Worm (Caenorhabditis elegans): ENCODE data around the gene Y40B10B.1.

The Y40B10B.1 gene

DNA sequence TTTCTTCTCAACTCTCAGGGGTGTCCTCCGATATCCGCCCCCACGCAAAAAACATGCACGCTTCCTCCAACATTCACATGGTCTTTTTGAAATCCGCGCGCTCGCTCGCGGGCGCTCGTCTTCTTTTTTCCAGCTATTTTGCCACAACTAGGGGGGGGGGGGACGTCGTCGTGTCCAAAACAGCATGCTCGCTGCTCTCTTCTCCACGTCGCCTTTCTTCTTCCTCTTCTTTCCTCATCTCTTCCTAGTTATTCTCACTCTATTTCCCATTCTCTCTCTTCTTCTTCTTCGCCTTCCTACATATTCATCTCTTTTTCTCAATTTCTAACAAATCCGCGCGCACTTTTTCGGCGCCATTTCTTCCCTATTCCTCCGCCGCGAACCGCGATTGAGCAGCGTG lies 17.9 kb downstream of the Y40B10B.1 start:
- TF ChIP-seq set-16 (GFP tag; IDR thresholded peaks at IDR 0.05) (peak; percentile 78), hlh-30 (tag; optimal IDR thresholded peaks at IDR 0.05; ENCODE audit: insufficient read depth) (peak; percentile 11), attf-4 (tag; optimal IDR thresholded peaks at IDR 0.05) (no peak), rbr-2 (tag; optimal IDR thresholded peaks at IDR 0.05) (peak; percentile 72), fkh-10 (GFP tag; optimal IDR thresholded peaks at IDR 0.05) (peak; percentile 86), unc-62 (GFP tag; optimal IDR thresholded peaks at IDR 0.05 in 1 of 2) (peak in 1 of 2 experiments; percentile 11), unc-62 (tag; optimal IDR thresholded peaks at IDR 0.05) (no peak), F37D6.2 (tag; optimal IDR thresholded peaks at IDR 0.05) (peak; percentile 50), mdl-1 (tag; optimal IDR thresholded peaks at IDR 0.05) (peak in 1 of 2 experiments; percentile 72), php-3 (GFP tag; IDR thresholded peaks at IDR 0.05) (no peak), lsy-2 (tag; optimal IDR thresholded peaks at IDR 0.05) (peak in 1 of 2 experiments; percentile 38), snpc-4 (tag; optimal IDR thresholded peaks at IDR 0.05) (no peak), aha-1 (tag) (peak; percentile 46), ctbp-1 (GFP tag; IDR thresholded peaks at IDR 0.05) (peak; percentile 78), hmg-1.1 (GFP tag; IDR thresholded peaks at IDR 0.05) (peak; percentile 52), daf-19 (GFP tag; conservative IDR thresholded peaks at IDR 0.05) (no peak), mep-1 (tag; optimal IDR thresholded peaks at IDR 0.05) (peak; percentile 34), Y105C5A.15 (GFP tag; IDR thresholded peaks at IDR 0.05) (no peak)

DNA sequence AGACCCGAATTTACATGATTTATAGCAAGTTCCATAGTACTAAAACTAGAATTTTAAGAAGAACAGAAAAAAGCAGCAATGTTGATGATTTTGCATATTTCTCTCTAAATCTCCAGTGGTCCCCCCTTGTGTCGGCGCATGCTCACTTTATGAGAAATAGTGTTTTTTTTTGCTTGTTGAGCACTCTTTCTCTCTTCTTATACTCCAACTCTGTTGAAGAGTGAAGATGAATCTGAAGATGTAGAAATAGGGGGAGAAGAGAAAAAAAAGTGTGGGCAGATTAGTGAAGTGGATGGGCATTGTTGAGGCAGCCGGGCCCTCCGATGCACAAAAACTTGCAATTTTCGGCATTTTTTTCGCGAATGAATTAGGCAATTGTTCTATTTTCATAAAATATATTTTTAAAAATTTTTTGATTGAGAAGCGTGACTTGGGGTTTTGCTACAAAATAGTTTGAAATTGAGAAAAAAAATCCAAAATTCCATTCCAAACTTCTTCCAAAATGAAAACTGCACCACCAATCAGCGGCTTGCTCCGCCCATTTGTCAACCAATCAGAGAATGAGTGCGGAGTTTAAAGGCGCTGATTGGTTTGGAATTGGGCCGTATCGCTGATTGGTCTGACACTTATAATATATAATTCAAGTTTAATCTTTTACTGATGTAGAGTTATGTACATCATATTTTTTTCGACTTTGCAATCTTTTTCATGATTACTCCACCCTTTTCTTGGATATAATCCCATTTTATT lies 20.7 kb downstream of the Y40B10B.1 start:
- TF ChIP-seq hlh-11 (tag; optimal IDR thresholded peaks at IDR 0.05) (no peak), aha-1 (tag) (peak; percentile 81), fkh-10 (GFP tag; optimal IDR thresholded peaks at IDR 0.05) (peak; percentile 63), F37D6.2 (tag; optimal IDR thresholded peaks at IDR 0.05) (no peak)

DNA sequence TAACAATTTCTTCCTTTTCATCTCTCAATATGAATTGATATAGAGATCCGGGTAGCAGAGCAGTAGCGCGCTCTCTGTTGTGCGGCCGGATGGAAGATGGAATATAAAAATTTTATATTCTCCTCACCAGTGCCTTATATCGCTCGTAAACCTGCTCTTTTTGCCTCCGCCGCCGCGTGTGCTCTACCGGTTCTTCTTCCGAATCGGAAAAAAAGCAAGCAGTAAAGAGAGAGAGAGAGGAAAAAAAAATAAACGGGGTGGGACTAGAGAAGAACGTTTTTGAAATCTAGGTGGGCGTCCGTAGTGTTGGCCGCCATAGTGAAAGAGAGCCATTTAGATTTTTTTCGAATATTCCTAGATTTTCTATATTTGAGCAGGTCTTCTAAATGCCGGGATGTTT lies 23.4 kb downstream of the Y40B10B.1 start, which contains the start of gene glb-25:
Gene glb-25, plus strand, starts transcription at position 301 of the 400 bp plus-strand sequence.
- TF ChIP-seq nhr-11 (tag; optimal IDR thresholded peaks at IDR 0.05), result no peak
- TF ChIP-seq mdl-1 (tag; optimal IDR thresholded peaks at IDR 0.05), result no peak
- no peak for TF ChIP-seq lin-1 (GFP tag; IDR thresholded peaks at IDR 0.05)
- no peak for TF ChIP-seq skn-1 (tag; optimal IDR thresholded peaks at IDR 0.05)
- TF ChIP-seq duxl-1 (tag; optimal IDR thresholded peaks at IDR 0.05; ENCODE audit: poor library complexity), result no peak

DNA sequence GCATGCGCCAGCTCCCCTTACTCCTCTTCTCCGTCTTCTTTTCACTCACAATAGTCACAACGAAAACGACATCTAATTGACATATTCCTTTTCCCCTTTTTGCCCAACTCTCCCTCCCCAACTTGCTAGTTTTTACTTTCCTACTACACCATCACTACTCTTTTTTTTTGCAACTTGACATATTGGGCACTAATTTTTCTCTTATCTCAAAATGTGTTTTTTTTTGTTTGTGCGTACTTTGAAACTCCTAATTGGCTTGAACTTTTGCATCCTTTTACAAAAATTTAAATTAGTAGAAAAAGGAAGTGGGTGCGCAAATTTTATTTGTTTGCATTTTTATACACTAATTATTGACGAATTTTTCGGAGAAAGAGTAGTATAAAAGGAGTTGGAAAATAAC lies 25.9 kb downstream of the Y40B10B.1 start:
- TF ChIP-seq aha-1 (tag) (peak; percentile 71), unc-62 (GFP tag; optimal IDR thresholded peaks at IDR 0.05 in 1 of 2) (peak in 1 of 2 experiments; percentile 26), unc-62 (tag; optimal IDR thresholded peaks at IDR 0.05) (no peak), nhr-11 (tag; optimal IDR thresholded peaks at IDR 0.05) (no peak)

DNA sequence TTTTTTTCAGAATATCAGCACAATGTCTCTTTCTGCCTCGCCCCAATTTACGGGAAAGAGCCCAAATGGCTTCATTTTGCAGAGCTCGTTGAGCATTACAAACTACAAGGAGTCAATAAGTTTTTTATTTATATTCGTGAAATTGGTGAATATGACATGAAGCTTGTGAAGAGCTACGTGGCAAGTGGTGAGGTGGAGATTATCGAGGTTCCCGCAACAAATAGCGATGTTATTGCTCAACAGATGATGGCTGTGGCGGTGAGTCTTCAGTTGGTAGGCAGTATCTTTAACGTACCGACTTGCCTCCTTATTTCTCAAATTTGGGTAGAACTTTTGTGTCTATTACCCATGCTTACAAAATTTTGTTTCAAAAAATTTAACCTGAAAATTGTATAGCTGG lies 32.9 kb downstream of the Y40B10B.1 start:
- peak; percentile 95 for TF ChIP-seq aha-1 (tag)
- no peak for TF ChIP-seq ceh-28 (tag; optimal IDR thresholded peaks at IDR 0.05)

DNA sequence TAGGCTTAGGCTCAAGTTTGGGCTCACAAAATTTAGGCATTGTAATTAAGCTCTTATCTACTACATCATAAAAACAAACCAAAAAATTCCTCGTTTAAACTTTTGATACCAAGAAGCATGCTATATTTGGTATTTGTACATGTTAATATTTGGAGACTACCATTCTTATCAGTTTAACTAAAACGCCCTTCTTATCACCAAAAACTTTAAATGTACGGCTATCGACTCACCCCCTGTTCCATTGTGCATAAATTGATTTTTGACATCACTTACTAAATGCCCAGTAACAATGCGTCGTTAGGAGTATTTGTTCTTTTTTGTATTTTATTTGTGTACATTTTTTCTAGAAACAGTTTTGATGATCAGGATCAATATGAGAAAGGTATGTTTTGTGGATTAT lies 34.3 kb downstream of the Y40B10B.1 start, which contains the start of gene T06A1.5:
Gene T06A1.5, plus strand, starts transcription at position 209 of the 400 bp plus-strand sequence.
- TF ChIP-seq hlh-11 (tag; optimal IDR thresholded peaks at IDR 0.05), result peak; percentile 49
- TF ChIP-seq zip-2 (tag; optimal IDR thresholded peaks at IDR 0.05), result no peak
- TF ChIP-seq pqm-1 (tag; optimal IDR thresholded peaks at IDR 0.05), result peak; percentile 90
- no peak for TF ChIP-seq set-16 (GFP tag; IDR thresholded peaks at IDR 0.05)
- TF ChIP-seq daf-8 (GFP tag; IDR thresholded peaks at IDR 0.05), result no peak
- TF ChIP-seq mes-2 (tag; optimal IDR thresholded peaks at IDR 0.05; ENCODE audit: poor library complexity, severe bottlenecking), result no peak
- no peak for TF ChIP-seq ztf-11 (tag; optimal IDR thresholded peaks at IDR 0.05)
- peak; percentile 61; the same call in 1 of the 2 replicates for TF ChIP-seq dmd-6 (GFP tag; IDR thresholded peaks at IDR 0.05)
- TF ChIP-seq nhr-6 (tag; optimal IDR thresholded peaks at IDR 0.05), result no peak
- no peak for TF ChIP-seq gei-8 (GFP tag; optimal IDR thresholded peaks at IDR 0.05)
- peak in 1 of 2 experiments; percentile 22 for TF ChIP-seq unc-62 (GFP tag; optimal IDR thresholded peaks at IDR 0.05 in 1 of 2)
- no peak for TF ChIP-seq unc-62 (tag; optimal IDR thresholded peaks at IDR 0.05)
- TF ChIP-seq daf-16 (GFP tag; optimal IDR thresholded peaks at IDR 0.05), result no peak
- TF ChIP-seq daf-16 (tag; optimal IDR thresholded peaks at IDR 0.05), result peak; percentile 51
- TF ChIP-seq nhr-28 (tag; optimal IDR thresholded peaks at IDR 0.05), result peak; percentile 86
- peak; percentile 66 for TF ChIP-seq dve-1 (tag; optimal IDR thresholded peaks at IDR 0.05; ENCODE audit: insufficient read depth)
- TF ChIP-seq mxl-3 (GFP tag; optimal IDR thresholded peaks at IDR 0.05), result peak; percentile 1

All from whole organism, L4 larva.